Fruit fly (Drosophila melanogaster) whole organism, embryonic: ENCODE data around the gene CG11251.

Source experiments
- BEAF-32 ChIP-seq: fragments of 200-800 bp; sonication (Bioruptor generic); optimal IDR thresholded peaks from 3 replicates; lab custom pipeline; 2017; ENCODE audit warnings: missing biosample characterization, missing genetic modification characterization, mild to moderate bottlenecking, moderate library complexity, missing genetic modification reagents
- Bdp1 ChIP-seq: fragments of 200-800 bp; sonication (Bioruptor generic); optimal IDR thresholded peaks from 3 replicates; lab custom pipeline; 2016; ENCODE audit warnings: missing biosample characterization, missing genetic modification characterization
- CG10321 ChIP-seq: fragments of 200-800 bp; sonication (Bioruptor generic); IDR thresholded peaks from 2 replicates; pipeline ENCODE4 v1.3.6; 2022; ENCODE audit warnings: missing biosample characterization, missing genetic modification characterization
- CG10366 ChIP-seq: fragments of 200-800 bp; sonication (Bioruptor generic); IDR thresholded peaks from 2 replicates; pipeline ENCODE4 v1.3.6; 2022; ENCODE audit warnings: missing biosample characterization, missing genetic modification characterization
- CG1233 ChIP-seq: fragments of 200-800 bp; sonication (Bioruptor generic); optimal IDR thresholded peaks from 4 replicates; lab custom pipeline; 2018; ENCODE audit warnings: missing biosample characterization, mild to moderate bottlenecking, missing genetic modification characterization
- CG13894 ChIP-seq: fragments of 200-800 bp; sonication (Bioruptor generic); optimal IDR thresholded peaks from 3 replicates; lab custom pipeline; 2018; ENCODE audit warnings: missing biosample characterization, mild to moderate bottlenecking, missing genetic modification characterization, moderate library complexity
- CG14710 ChIP-seq: fragments of 200-800 bp; sonication (Bioruptor generic); optimal IDR thresholded peaks from 3 replicates; lab custom pipeline; 2019; ENCODE audit warnings: missing biosample characterization, mild to moderate bottlenecking, missing genetic modification characterization, moderate library complexity
- CG15696 ChIP-seq: fragments of 200-800 bp; sonication (Bioruptor generic); optimal IDR thresholded peaks from 2 replicates; lab custom pipeline; 2019; ENCODE audit warnings: missing biosample characterization, mild to moderate bottlenecking, missing genetic modification characterization, moderate library complexity
- CG18262 ChIP-seq: fragments of 200-800 bp; optimal IDR thresholded peaks from 3 replicates; lab custom pipeline; 2019; ENCODE audit warnings: missing biosample characterization, mild to moderate bottlenecking, missing genetic modification characterization, moderate library complexity
- CG2199 ChIP-seq: fragments of 200-800 bp; sonication (Bioruptor generic); IDR thresholded peaks from 3 replicates; pipeline ENCODE4 v1.3.6; 2022; ENCODE audit warnings: missing biosample characterization, missing genetic modification characterization
- CG3407 ChIP-seq: fragments of 200-800 bp; sonication (Bioruptor generic); optimal IDR thresholded peaks from 2 replicates; lab custom pipeline; 2018; ENCODE audit warnings: missing biosample characterization, mild to moderate bottlenecking, missing genetic modification characterization
- CG3995 ChIP-seq: fragments of 200-800 bp; sonication (Bioruptor generic); optimal IDR thresholded peaks from 3 replicates; lab custom pipeline; 2016; ENCODE audit warnings: missing biosample characterization, missing genetic modification characterization
- CG4424 ChIP-seq: fragments of 200-800 bp; sonication (Bioruptor generic); optimal IDR thresholded peaks from 3 replicates; lab custom pipeline; 2016; ENCODE audit warnings: missing biosample characterization, missing genetic modification characterization
- CG4730 ChIP-seq: fragments of 200-800 bp; sonication (Bioruptor generic); IDR thresholded peaks from 2 replicates; pipeline ENCODE4 v1.3.6; 2022; ENCODE audit warnings: missing biosample characterization, missing genetic modification characterization
- CG6272 ChIP-seq: fragments of 200-800 bp; sonication (Bioruptor generic); IDR thresholded peaks from 2 replicates; pipeline ENCODE4 v1.3.6; 2022; ENCODE audit warnings: missing biosample characterization, missing genetic modification characterization
- CG6654 ChIP-seq: fragments of 200-800 bp; sonication (Bioruptor generic); optimal IDR thresholded peaks from 2 replicates; lab custom pipeline; 2017; ENCODE audit warnings: missing biosample characterization, mild to moderate bottlenecking, missing genetic modification characterization
- CG6689 ChIP-seq: fragments of 200-800 bp; sonication (Bioruptor generic); IDR thresholded peaks from 2 replicates; pipeline ENCODE4 v1.3.6; 2022; ENCODE audit warnings: missing biosample characterization, missing genetic modification characterization
- CG7271 ChIP-seq: fragments of 200-800 bp; sonication (Bioruptor generic); optimal IDR thresholded peaks from 2 replicates; lab custom pipeline; 2018; ENCODE audit warnings: missing biosample characterization, mild to moderate bottlenecking, missing genetic modification characterization, moderate library complexity
- CG7745 ChIP-seq: fragments of 200-800 bp; sonication (Bioruptor generic); optimal IDR thresholded peaks from 2 replicates; lab custom pipeline; 2018; ENCODE audit warnings: missing biosample characterization, mild to moderate bottlenecking, missing genetic modification characterization, moderate library complexity
- CG9727 ChIP-seq: fragments of 200-800 bp; sonication (Bioruptor generic); optimal IDR thresholded peaks from 3 replicates; lab custom pipeline; 2017; ENCODE audit warnings: missing biosample characterization, mild to moderate bottlenecking, missing genetic modification characterization
- CTCF ChIP-seq: fragments of 200-800 bp; sonication (Bioruptor generic); optimal IDR thresholded peaks from 2 replicates; lab custom pipeline; 2017; ENCODE audit warnings: missing biosample characterization, mild to moderate bottlenecking, missing genetic modification characterization, moderate library complexity
- Dll ChIP-seq: fragments of 200-800 bp; sonication (Bioruptor generic); IDR thresholded peaks from 4 replicates; pipeline ENCODE4 v1.3.6; 2022; ENCODE audit warnings: missing biosample characterization, missing genetic modification characterization; ENCODE audit not compliant: partially characterized antibody
- Drgx ChIP-seq: fragments of 200-800 bp; sonication (Bioruptor generic); IDR thresholded peaks from 2 replicates; pipeline ENCODE4 v1.3.6; 2022; ENCODE audit warnings: missing biosample characterization, missing genetic modification characterization
- Ets65A ChIP-seq: fragments of 200-800 bp; sonication (Bioruptor generic); peaks from one replicate; lab custom pipeline; 2016; ENCODE audit warnings: missing biosample characterization, missing genetic modification characterization
- Ets97D ChIP-seq: fragments of 200-800 bp; sonication (Bioruptor generic); optimal IDR thresholded peaks from 3 replicates; lab custom pipeline; 2016; ENCODE audit warnings: missing biosample characterization, missing genetic modification characterization
- Stat92E ChIP-seq, 3 experiments: fragments of >200 bp in 2 of 3; fragments of 200-800 bp in 1 of 3; sonication (Bioruptor generic) in 1 of 3; optimal IDR thresholded peaks; 2 replicates each; lab custom pipeline; 2017 to 2019; ENCODE audit warnings: missing biosample characterization in 3 of 3, missing genetic modification characterization in 3 of 3, mild to moderate bottlenecking in 1 of 3, moderate library complexity in 1 of 3
- abd-A ChIP-seq: fragments of 200-800 bp; sonication (Bioruptor generic); optimal IDR thresholded peaks from 3 replicates; lab custom pipeline; 2019; ENCODE audit warnings: missing biosample characterization, mild to moderate bottlenecking, missing genetic modification characterization, moderate library complexity
- ac ChIP-seq: fragments of 200-800 bp; sonication (Bioruptor generic); optimal IDR thresholded peaks from 3 replicates; lab custom pipeline; 2017; ENCODE audit warnings: missing biosample characterization, mild to moderate bottlenecking, missing genetic modification characterization
- ase ChIP-seq: fragments of 200-800 bp; sonication (Bioruptor generic); IDR thresholded peaks from 3 replicates; pipeline ENCODE4 v1.3.6; 2022; ENCODE audit warnings: missing biosample characterization, missing genetic modification characterization
- bsh ChIP-seq, 2 experiments: fragments of 200-800 bp; sonication (Bioruptor generic); optimal IDR thresholded peaks; 2 replicates each; lab custom pipeline; 2017 to 2018; ENCODE audit warnings: mild to moderate bottlenecking in 2 of 2, missing biosample characterization in 2 of 2, missing genetic modification characterization in 2 of 2, moderate library complexity in 1 of 2
- chm ChIP-seq: fragments of 200-800 bp; sonication (Bioruptor generic); IDR thresholded peaks from 2 replicates; pipeline ENCODE4 v1.3.6; 2022; ENCODE audit warnings: missing biosample characterization, missing genetic modification characterization
- crol ChIP-seq: fragments of 200-800 bp; sonication (Bioruptor generic); IDR thresholded peaks from 2 replicates; pipeline ENCODE4 v1.3.6; 2022; ENCODE audit warnings: missing biosample characterization, missing genetic modification characterization
- dimm ChIP-seq: fragments of 200-800 bp; sonication (Bioruptor generic); IDR thresholded peaks from 2 replicates; pipeline ENCODE4 v1.3.6; 2022; ENCODE audit warnings: missing biosample characterization, missing genetic modification characterization
- esg ChIP-seq: fragments of 200-800 bp; sonication (Bioruptor generic); conservative IDR thresholded peaks from 2 replicates; pipeline ENCODE4 v1.3.6; 2022; ENCODE audit warnings: missing biosample characterization, missing genetic modification characterization
- fd96Cb ChIP-seq: fragments of 200-800 bp; sonication (Bioruptor generic); optimal IDR thresholded peaks from 2 replicates; lab custom pipeline; 2018; ENCODE audit warnings: missing biosample characterization, mild to moderate bottlenecking, missing genetic modification characterization, moderate library complexity
- ftz-f1 ChIP-seq: fragments of 200-800 bp; sonication (Bioruptor generic); optimal IDR thresholded peaks from 2 replicates; lab custom pipeline; 2016; ENCODE audit warnings: missing biosample characterization, missing genetic modification characterization
- grn ChIP-seq: fragments of 200-800 bp; sonication (Bioruptor generic); optimal IDR thresholded peaks from 3 replicates; lab custom pipeline; 2017; ENCODE audit warnings: missing biosample characterization, missing genetic modification characterization
- jigr1 ChIP-seq: fragments of 200-800 bp; sonication (Bioruptor generic); IDR thresholded peaks from 3 replicates; pipeline ENCODE4 v1.3.6; 2022; ENCODE audit warnings: missing biosample characterization, missing genetic modification characterization
- ken ChIP-seq: fragments of 200-800 bp; sonication (Bioruptor generic); IDR thresholded peaks from 3 replicates; pipeline ENCODE4 v1.3.6; 2022; ENCODE audit warnings: missing biosample characterization, missing genetic modification characterization
- lbe ChIP-seq: fragments of 200-800 bp; sonication (Bioruptor generic); optimal IDR thresholded peaks from 2 replicates; lab custom pipeline; 2016; ENCODE audit warnings: missing biosample characterization, mild to moderate bottlenecking, missing genetic modification characterization
- lmd ChIP-seq: fragments of 200-800 bp; sonication (Bioruptor generic); IDR thresholded peaks from 2 replicates; pipeline ENCODE4 v1.3.6; 2022; ENCODE audit warnings: missing biosample characterization, missing genetic modification characterization
- mam ChIP-seq: fragments of 200-800 bp; sonication (Bioruptor generic); optimal IDR thresholded peaks from 3 replicates; lab custom pipeline; 2016; ENCODE audit warnings: missing biosample characterization, missing genetic modification characterization
- nom ChIP-seq: fragments of 200-800 bp; sonication (Bioruptor generic); optimal IDR thresholded peaks from 2 replicates; lab custom pipeline; 2017; ENCODE audit warnings: missing biosample characterization, missing genetic modification characterization, mild to moderate bottlenecking, moderate library complexity, missing genetic modification reagents
- peb ChIP-seq: fragments of 200-800 bp; sonication (Bioruptor generic); IDR thresholded peaks from 2 replicates; pipeline ENCODE4 v1.3.6; 2022; ENCODE audit warnings: missing biosample characterization, missing genetic modification characterization
- sens ChIP-seq: fragments of 200-800 bp; sonication (Bioruptor generic); peaks from one replicate; lab custom pipeline; 2016; ENCODE audit warnings: missing biosample characterization, missing genetic modification characterization
- sima ChIP-seq: fragments of 200-800 bp; sonication (Bioruptor generic); optimal IDR thresholded peaks from 2 replicates; lab custom pipeline; 2016; ENCODE audit warnings: missing biosample characterization, missing genetic modification characterization
- sqz ChIP-seq: fragments of 200-800 bp; sonication (Bioruptor generic); optimal IDR thresholded peaks from 3 replicates; lab custom pipeline; 2018; ENCODE audit warnings: missing biosample characterization, mild to moderate bottlenecking, missing genetic modification characterization
- sug ChIP-seq: fragments of 200-800 bp; optimal IDR thresholded peaks from 2 replicates; lab custom pipeline; 2019; ENCODE audit warnings: missing biosample characterization, mild to moderate bottlenecking, missing genetic modification characterization, moderate library complexity
- vnd ChIP-seq: fragments of 200-800 bp; sonication (Bioruptor generic); IDR thresholded peaks from 3 replicates; pipeline ENCODE4 v1.3.6; 2022; ENCODE audit warnings: missing biosample characterization, missing genetic modification characterization; ENCODE audit not compliant: partially characterized antibody
- zf30C ChIP-seq: fragments of 200-800 bp; sonication (Bioruptor generic); optimal IDR thresholded peaks from 3 replicates; lab custom pipeline; 2018; ENCODE audit warnings: missing biosample characterization, mild to moderate bottlenecking, missing genetic modification characterization

The CG11251 gene

dm6 chr3L:13107307-13107938, 17.7 kb upstream of the CG11251 start:
- no peak for TF ChIP-seq lbe
- TF ChIP-seq sug (tag; lab: Kevin White, UChicago): no peak
- peak; percentile 73 for TF ChIP-seq ac (GFP tag; lab: Kevin White, UChicago)
- peak; percentile 32 for TF ChIP-seq CG13894 (tag; lab: Kevin White, UChicago)
- TF ChIP-seq crol (GFP tag; lab: Robert Waterston, UW): peak; percentile 45
- peak; percentile 26; the same call in 1 of the 2 replicates for TF ChIP-seq chm
- TF ChIP-seq vnd (GFP tag; lab: Robert Waterston, UW): peak; percentile 18; the same call in 1 of the 3 replicates
- 0 out of 2 replicates have a peak, but pooled peaks have one; percentile 16 for TF ChIP-seq Drgx (GFP tag; lab: Robert Waterston, UW)
- peak; percentile 6 for TF ChIP-seq BEAF-32
- TF ChIP-seq Dll: no peak
- TF ChIP-seq Ets65A: peak; percentile 55
- TF ChIP-seq nom (GFP tag; lab: Kevin White, UChicago): peak; percentile 35

DNA sequence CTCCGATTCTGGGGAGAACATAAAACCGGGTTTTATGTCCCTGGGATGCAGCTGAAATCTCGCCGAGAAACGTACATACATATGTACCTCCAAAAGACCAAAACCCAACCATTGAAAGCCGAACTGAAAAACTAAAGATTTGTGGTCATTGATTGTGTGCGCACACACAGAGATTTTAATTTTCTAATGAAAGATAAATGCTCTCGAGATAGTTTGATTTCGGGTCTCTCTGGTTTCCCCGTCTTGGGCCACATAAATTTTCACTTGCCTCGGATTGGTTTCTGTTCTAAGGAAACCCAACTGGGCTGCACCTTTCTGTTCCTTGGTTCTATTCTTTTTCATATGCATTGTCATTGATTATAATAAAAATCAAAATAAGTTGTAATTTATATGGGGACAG, 16.1 kb upstream of the CG11251 start:
- TF ChIP-seq Ets97D (GFP tag; lab: Kevin White, UChicago): no peak
- no peak for TF ChIP-seq CG6272 (GFP tag; lab: Robert Waterston, UW)
- no peak for TF ChIP-seq bsh (GFP tag; optimal IDR thresholded peaks at IDR 0.05; lab: Kevin White, UChicago)
- TF ChIP-seq grn: peak; percentile 83
- TF ChIP-seq Stat92E (GFP tag; optimal IDR thresholded peaks at IDR 0.05; lab: Kevin White, UChicago): peak in 1 of 3 experiments; percentile 67
- TF ChIP-seq CG6689 (GFP tag; lab: Robert Waterston, UW): no peak
- TF ChIP-seq CG2199: peak; percentile 85
- TF ChIP-seq CG4424 (GFP tag; lab: Kevin White, UChicago): no peak
- no peak for TF ChIP-seq peb (GFP tag; lab: Robert Waterston, UW)
- peak; percentile 30 for TF ChIP-seq sens
- TF ChIP-seq CG4730: no peak
- TF ChIP-seq sima (GFP tag; lab: Kevin White, UChicago): no peak
- no peak for TF ChIP-seq CG14710 (tag; lab: Kevin White, UChicago)
- no peak for TF ChIP-seq esg (GFP tag; lab: Robert Waterston, UW)
- TF ChIP-seq CG10321 (GFP tag; lab: Robert Waterston, UW): no peak
- TF ChIP-seq CG7271 (tag; lab: Kevin White, UChicago): no peak
- peak; percentile 27 for TF ChIP-seq ac (GFP tag; lab: Kevin White, UChicago)
- no peak for TF ChIP-seq CG15696
- no peak for TF ChIP-seq Bdp1 (GFP tag; lab: Kevin White, UChicago)
- TF ChIP-seq lmd (GFP tag; lab: Robert Waterston, UW): no peak
- no peak for TF ChIP-seq CG18262 (tag; lab: Kevin White, UChicago)
- TF ChIP-seq CG6654 (GFP tag; lab: Kevin White, UChicago): no peak
- no peak for TF ChIP-seq abd-A (tag; lab: Kevin White, UChicago)
- TF ChIP-seq ftz-f1 (GFP tag; lab: Kevin White, UChicago): no peak
- TF ChIP-seq CG7745 (tag; lab: Kevin White, UChicago): peak; percentile 24
- no peak for TF ChIP-seq CG10366 (GFP tag; lab: Robert Waterston, UW)
- TF ChIP-seq CTCF (GFP tag; lab: Kevin White, UChicago): no peak

DNA sequence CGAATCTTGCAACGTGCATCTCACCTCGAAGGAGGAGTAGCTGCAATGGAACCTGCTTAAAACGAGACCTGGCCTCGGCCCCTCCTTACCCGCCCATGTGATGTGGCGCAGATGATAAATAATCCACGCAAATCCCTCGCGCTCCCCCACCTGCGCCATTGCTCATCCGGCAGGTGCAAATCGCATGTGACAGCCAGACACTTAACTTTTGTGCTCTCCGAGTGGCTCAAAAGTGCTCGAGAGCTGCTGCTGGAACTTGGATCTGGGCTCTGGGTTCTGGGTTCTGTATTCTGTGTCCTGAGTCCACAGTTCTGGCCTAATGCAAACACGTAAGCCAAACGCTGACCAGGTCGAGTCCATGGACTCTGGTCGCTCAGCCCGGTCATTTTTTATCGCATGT, 10.7 kb upstream of the CG11251 start:
- TF ChIP-seq mam (GFP tag; lab: Kevin White, UChicago): no peak
- TF ChIP-seq zf30C (GFP tag; lab: Kevin White, UChicago): no peak
- TF ChIP-seq chm: no peak
- no peak for TF ChIP-seq sqz
- TF ChIP-seq fd96Cb (tag; lab: Kevin White, UChicago): no peak
- no peak for TF ChIP-seq CG3407 (GFP tag; lab: Kevin White, UChicago)
- no peak for TF ChIP-seq nom (GFP tag; lab: Kevin White, UChicago)
- TF ChIP-seq ken (GFP tag; lab: Robert Waterston, UW): no peak
- TF ChIP-seq vnd (GFP tag; lab: Robert Waterston, UW): no peak
- TF ChIP-seq CG1233: no peak
- TF ChIP-seq CG3995 (GFP tag; lab: Kevin White, UChicago): no peak
- TF ChIP-seq jigr1: no peak
- TF ChIP-seq CG9727 (GFP tag; lab: Kevin White, UChicago): no peak
- no peak for TF ChIP-seq dimm (GFP tag; lab: Robert Waterston, UW)
- TF ChIP-seq ase (GFP tag; lab: Robert Waterston, UW): no peak
- no peak for TF ChIP-seq CG2199
